Fruit fly (Drosophila melanogaster) whole organism, wandering third instar larva: ENCODE measurements around the gene CG15892.

ENCODE experiments used
- Abd-B ChIP-seq: fragments of >200 bp; optimal IDR thresholded peaks from 2 replicates; lab custom pipeline; 2017; ENCODE audit warnings: missing biosample characterization, missing genetic modification characterization
- CG32264 ChIP-seq: fragments of 200-800 bp; sonication (Bioruptor generic); optimal IDR thresholded peaks from 2 replicates; lab custom pipeline; 2016; ENCODE audit warnings: missing biosample characterization, missing genetic modification characterization
- CG9705 ChIP-seq: fragments of 200-800 bp; sonication (Bioruptor generic); optimal IDR thresholded peaks from 2 replicates; lab custom pipeline; 2018; ENCODE audit warnings: missing biosample characterization, mild to moderate bottlenecking, missing genetic modification characterization
- CrebA ChIP-seq: fragments of 200-800 bp; sonication (Bioruptor generic); optimal IDR thresholded peaks from 2 replicates; lab custom pipeline; 2016; ENCODE audit warnings: missing biosample characterization, mild to moderate bottlenecking, missing genetic modification characterization, borderline replicate concordance
- Dfd ChIP-seq: fragments of >200 bp; optimal IDR thresholded peaks from 2 replicates; lab custom pipeline; 2017; ENCODE audit warnings: missing biosample characterization, missing genetic modification characterization
- Dif ChIP-seq: fragments of 200-275, 200-300 bp; sonication (Bioruptor generic); optimal IDR thresholded peaks from 2 replicates; lab custom pipeline; 2018; ENCODE audit warnings: missing biosample characterization, missing genetic modification characterization; ENCODE audit not compliant: partially characterized antibody
- GATAd ChIP-seq: sonication (Bioruptor generic); optimal IDR thresholded peaks from 2 replicates; lab custom pipeline; 2016; ENCODE audit warnings: missing biosample characterization, missing genetic modification characterization
- HLH106 ChIP-seq: fragments of 200-800 bp; optimal IDR thresholded peaks from 3 replicates; lab custom pipeline; 2019; ENCODE audit warnings: missing biosample characterization, mild to moderate bottlenecking, missing genetic modification characterization, moderate library complexity
- Hnf4 ChIP-seq: fragments of 200-800 bp; sonication (Bioruptor generic); optimal IDR thresholded peaks from 2 replicates; lab custom pipeline; 2016; ENCODE audit warnings: missing biosample characterization, mild to moderate bottlenecking, missing genetic modification characterization
- Hr78 ChIP-seq: fragments of >200 bp; optimal IDR thresholded peaks from 2 replicates; lab custom pipeline; 2017; ENCODE audit warnings: missing biosample characterization, missing genetic modification characterization
- Hr83 ChIP-seq: fragments of 200-300 bp; sonication (Bioruptor generic); optimal IDR thresholded peaks from 2 replicates; lab custom pipeline; 2016; ENCODE audit warnings: missing biosample characterization, mild to moderate bottlenecking, missing genetic modification characterization, moderate library complexity; ENCODE audit not compliant: poor library complexity, severe bottlenecking
- Jra ChIP-seq: sonication (Bioruptor generic); optimal IDR thresholded peaks from 2 replicates; lab custom pipeline; 2016; ENCODE audit warnings: missing biosample characterization, missing genetic modification characterization
- Mio ChIP-seq: sonication (Bioruptor generic); optimal IDR thresholded peaks from 2 replicates; lab custom pipeline; 2016; ENCODE audit warnings: missing biosample characterization, missing genetic modification characterization
- Myc ChIP-seq: fragments of >200 bp; optimal IDR thresholded peaks from 2 replicates; lab custom pipeline; 2017
- N ChIP-seq: fragments of >200 bp; optimal IDR thresholded peaks from 2 replicates; lab custom pipeline; 2018; ENCODE audit warnings: missing biosample characterization, missing external identifiers, missing genetic modification characterization
- OdsH ChIP-seq: fragments of 200-800 bp; sonication (Bioruptor generic); optimal IDR thresholded peaks from 2 replicates; lab custom pipeline; 2016; ENCODE audit warnings: missing biosample characterization, mild to moderate bottlenecking, missing genetic modification characterization
- Rel ChIP-seq, 2 experiments: fragments of 200-800 bp; sonication (Bioruptor generic) in 1 of 2; optimal IDR thresholded peaks; 2 replicates in 1 of 2; 3 replicates in 1 of 2; lab custom pipeline; 2016 to 2019; ENCODE audit warnings: mild to moderate bottlenecking in 2 of 2, missing biosample characterization in 2 of 2, missing genetic modification characterization in 2 of 2, moderate library complexity in 1 of 2
- Sp1 ChIP-seq: fragments of 200-800 bp; sonication (Bioruptor generic); optimal IDR thresholded peaks from 3 replicates; lab custom pipeline; 2019; ENCODE audit warnings: missing biosample characterization, mild to moderate bottlenecking, missing genetic modification characterization, moderate library complexity
- Vsx2 ChIP-seq: fragments of 200-300, 225-300 bp; sonication (Bioruptor generic); optimal IDR thresholded peaks from 2 replicates; lab custom pipeline; 2018; ENCODE audit warnings: missing biosample characterization, missing genetic modification characterization; ENCODE audit not compliant: partially characterized antibody
- br ChIP-seq: fragments of 200-800 bp; sonication (Bioruptor generic); optimal IDR thresholded peaks from 2 replicates; lab custom pipeline; 2016; ENCODE audit warnings: missing biosample characterization, missing genetic modification characterization
- brk ChIP-seq: fragments of 200-800 bp; sonication (Bioruptor generic); optimal IDR thresholded peaks from 2 replicates; lab custom pipeline; 2016; ENCODE audit warnings: missing biosample characterization, mild to moderate bottlenecking, missing genetic modification characterization
- dl ChIP-seq, 2 experiments: fragments of 175-275, 200-275 bp in 1 of 2; fragments of 200-275 bp in 1 of 2; sonication (Bioruptor generic); optimal IDR thresholded peaks; lab custom pipeline; 2018; ENCODE audit warnings: mild to moderate bottlenecking in 2 of 2, missing biosample characterization in 2 of 2, missing genetic modification characterization in 2 of 2, moderate library complexity in 2 of 2; ENCODE audit not compliant: partially characterized antibody in 2 of 2, insufficient read depth in 1 of 2
- dsf ChIP-seq: sonication (Bioruptor generic); optimal IDR thresholded peaks from 2 replicates; lab custom pipeline; 2016; ENCODE audit warnings: missing biosample characterization, missing genetic modification characterization, borderline replicate concordance
- ey ChIP-seq: fragments of 200-800 bp; sonication (Bioruptor generic); optimal IDR thresholded peaks from 2 replicates; lab custom pipeline; 2016; ENCODE audit warnings: missing biosample characterization, missing genetic modification characterization
- foxo ChIP-seq, 2 experiments: fragments of 200-800 bp; sonication (Bioruptor generic); optimal IDR thresholded peaks; 2 replicates in 1 of 2; 3 replicates in 1 of 2; lab custom pipeline; 2016 to 2017; ENCODE audit warnings: missing biosample characterization in 2 of 2, missing genetic modification characterization in 2 of 2
- fru ChIP-seq: fragments of 200-800 bp; sonication (Bioruptor generic); optimal IDR thresholded peaks from 3 replicates; lab custom pipeline; 2016; ENCODE audit warnings: missing biosample characterization, mild to moderate bottlenecking, missing genetic modification characterization
- h ChIP-seq: fragments of 200-800 bp; sonication (Bioruptor generic); optimal IDR thresholded peaks from 3 replicates; lab custom pipeline; 2016; ENCODE audit warnings: missing biosample characterization, mild to moderate bottlenecking, missing genetic modification characterization
- jim ChIP-seq: fragments of 175-275, 200-325 bp; sonication (Bioruptor generic); optimal IDR thresholded peaks from 2 replicates; lab custom pipeline; 2016; ENCODE audit warnings: missing biosample characterization, mild to moderate bottlenecking, missing genetic modification characterization
- lola ChIP-seq: fragments of >200 bp; optimal IDR thresholded peaks from 2 replicates; lab custom pipeline; 2017; ENCODE audit warnings: missing biosample characterization, missing genetic modification characterization
- pan ChIP-seq: fragments of >200 bp; optimal IDR thresholded peaks from 2 replicates; lab custom pipeline; 2017
- psq ChIP-seq: fragments of 200-800 bp; sonication (Bioruptor generic); optimal IDR thresholded peaks from 3 replicates; lab custom pipeline; 2017; ENCODE audit warnings: missing biosample characterization, mild to moderate bottlenecking, missing genetic modification characterization, moderate library complexity
- rgr ChIP-seq: fragments of 200-800 bp; sonication (Bioruptor generic); optimal IDR thresholded peaks from 3 replicates; lab custom pipeline; 2016; ENCODE audit warnings: missing biosample characterization, mild to moderate bottlenecking, missing genetic modification characterization
- sage ChIP-seq: fragments of 200-800 bp; sonication (Bioruptor generic); optimal IDR thresholded peaks from 2 replicates; lab custom pipeline; 2016; ENCODE audit warnings: missing biosample characterization, mild to moderate bottlenecking, missing genetic modification characterization
- sv ChIP-seq: fragments of 200-800 bp; sonication (Bioruptor generic); optimal IDR thresholded peaks from 3 replicates; lab custom pipeline; 2016; ENCODE audit warnings: missing biosample characterization, missing genetic modification characterization
- tai ChIP-seq: sonication (Bioruptor generic); optimal IDR thresholded peaks from 2 replicates; lab custom pipeline; 2016; ENCODE audit warnings: missing biosample characterization, missing genetic modification characterization
- usp ChIP-seq: fragments of >200 bp; optimal IDR thresholded peaks from 2 replicates; lab custom pipeline; 2017; ENCODE audit warnings: missing biosample characterization, missing genetic modification characterization
- woc ChIP-seq: sonication (Bioruptor generic); optimal IDR thresholded peaks from 2 replicates; lab custom pipeline; 2016; ENCODE audit warnings: missing biosample characterization, mild to moderate bottlenecking, missing genetic modification characterization

CG15892 gene

DNA sequence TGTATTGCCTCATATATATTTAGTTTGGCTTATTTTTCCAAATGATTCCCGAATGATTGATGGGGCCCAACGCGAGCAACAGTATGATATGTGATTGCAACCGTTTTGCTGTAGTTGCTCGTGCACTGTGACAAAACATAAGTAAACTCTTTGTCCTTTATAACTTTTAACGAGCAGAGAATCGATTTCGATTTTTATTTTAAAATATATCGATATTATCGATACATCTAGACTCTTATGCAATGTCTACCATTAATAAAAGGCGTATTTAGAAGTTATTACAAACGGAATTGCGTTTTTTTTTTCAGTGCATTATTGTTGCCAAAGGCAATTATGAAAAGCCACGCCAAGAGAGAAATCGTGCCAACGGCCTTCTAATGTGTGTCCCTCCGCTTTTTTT lies 21.4 kb upstream of the CG15892 start:
- no peak for TF ChIP-seq fru (GFP tag; lab: Kevin White, UChicago)
- no peak for TF ChIP-seq CG9705 (GFP tag; lab: Kevin White, UChicago)
- TF ChIP-seq foxo (GFP tag; optimal IDR thresholded peaks at IDR 0.05; lab: Kevin White, UChicago): no peak
- no peak for TF ChIP-seq sv (GFP tag; lab: Kevin White, UChicago)
- no peak for TF ChIP-seq tai (GFP tag; lab: Kevin White, UChicago)
- no peak for TF ChIP-seq pan (lab: Kevin White, UChicago)
- TF ChIP-seq lola (GFP tag; lab: Kevin White, UChicago): no peak

DNA sequence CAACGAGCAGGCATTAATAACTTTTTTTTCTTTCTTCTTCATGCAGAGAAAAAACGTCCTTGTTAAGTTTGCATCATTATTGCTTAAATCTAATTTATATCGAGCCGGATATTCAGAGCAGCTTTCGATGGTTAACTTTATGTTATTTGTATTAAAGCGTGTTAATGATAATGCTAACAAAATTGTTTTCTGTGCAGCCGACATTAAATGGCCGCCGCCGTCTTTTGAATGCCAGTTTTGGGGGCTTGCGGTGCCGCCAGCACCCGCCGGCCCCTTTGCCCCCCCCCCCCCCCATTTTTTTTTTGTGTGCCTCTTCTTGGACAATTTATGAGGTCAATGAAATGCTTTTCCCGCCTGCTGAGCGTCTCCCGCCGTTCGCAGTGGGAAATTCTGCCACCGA lies 17.4 kb upstream of the CG15892 start:
- TF ChIP-seq sage (no peak), HLH106 (tag; lab: Kevin White, UChicago) (no peak), woc (GFP tag; lab: Kevin White, UChicago) (no peak), rgr (no peak), Hnf4 (GFP tag; lab: Kevin White, UChicago) (no peak), Jra (GFP tag; lab: Kevin White, UChicago) (no peak), GATAd (no peak), Dif (GFP tag; lab: Kevin White, UChicago) (no peak), sv (GFP tag; lab: Kevin White, UChicago) (no peak), brk (GFP tag; lab: Kevin White, UChicago) (no peak), CrebA (GFP tag; lab: Kevin White, UChicago) (no peak), lola (GFP tag; lab: Kevin White, UChicago) (no peak), OdsH (no peak), dsf (GFP tag; lab: Kevin White, UChicago) (no peak), N (GFP tag; lab: Kevin White, UChicago) (no peak), Abd-B (no peak), dl (GFP tag; optimal IDR thresholded peaks at IDR 0.05; lab: Kevin White, UChicago; ENCODE audit: insufficient read depth in 1 of 2, partially characterized antibody in 2 of 2) (no peak), Sp1 (GFP tag; lab: Kevin White, UChicago) (no peak), Myc (lab: Kevin White, UChicago) (no peak), Mio (GFP tag; lab: Kevin White, UChicago) (no peak)

DNA sequence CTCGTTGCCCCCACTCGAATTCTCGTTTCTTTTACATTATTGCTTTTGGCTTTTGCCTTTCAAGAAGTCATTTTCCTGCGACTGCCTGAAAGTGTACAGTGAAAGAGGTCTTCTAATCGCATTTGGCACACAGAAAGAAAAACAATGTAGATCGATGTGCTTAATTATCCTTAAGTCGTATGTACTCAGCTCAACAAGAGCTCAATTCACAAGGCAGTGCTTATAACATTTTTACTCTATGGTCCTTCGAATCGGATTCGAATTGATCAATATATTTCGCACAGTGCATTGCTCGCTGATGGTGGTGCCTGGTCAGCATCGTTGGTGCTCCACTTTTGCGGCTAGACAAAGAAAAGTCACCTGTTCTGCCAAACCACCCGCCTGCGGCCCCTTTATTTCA lies 16.3 kb upstream of the CG15892 start:
- no peak for TF ChIP-seq CrebA (GFP tag; lab: Kevin White, UChicago)
- TF ChIP-seq Sp1 (GFP tag; lab: Kevin White, UChicago): no peak
- no peak for TF ChIP-seq lola (GFP tag; lab: Kevin White, UChicago)
- no peak for TF ChIP-seq sage
- TF ChIP-seq GATAd: no peak
- no peak for TF ChIP-seq rgr
- TF ChIP-seq CG9705 (GFP tag; lab: Kevin White, UChicago): no peak
- TF ChIP-seq OdsH: no peak

DNA sequence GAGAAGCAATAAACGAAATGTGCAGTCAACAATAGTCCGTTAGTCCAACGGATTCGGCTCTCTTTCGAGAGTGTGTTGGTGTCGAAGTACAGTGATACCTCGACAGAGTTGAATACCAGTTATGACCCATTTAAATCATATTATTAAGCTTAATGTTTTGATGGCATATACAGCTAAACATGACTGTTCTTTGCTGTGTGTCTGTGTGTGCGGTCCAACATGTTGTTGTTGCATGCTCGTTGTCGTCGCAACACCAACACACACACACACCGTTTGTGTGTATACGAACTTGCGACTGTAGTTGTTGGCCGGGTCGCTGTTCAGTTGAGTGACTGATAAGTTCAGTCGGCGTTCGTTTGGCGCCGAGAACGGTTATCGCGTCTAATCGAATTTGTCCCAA lies 14.7 kb upstream of the CG15892 start, which contains the start of gene CG15894:
CG15894 (plus strand) TSS at position 361 of the 400 bp plus-strand sequence.
- peak; percentile 6 for TF ChIP-seq fru (GFP tag; lab: Kevin White, UChicago)
- no peak for TF ChIP-seq OdsH

DNA sequence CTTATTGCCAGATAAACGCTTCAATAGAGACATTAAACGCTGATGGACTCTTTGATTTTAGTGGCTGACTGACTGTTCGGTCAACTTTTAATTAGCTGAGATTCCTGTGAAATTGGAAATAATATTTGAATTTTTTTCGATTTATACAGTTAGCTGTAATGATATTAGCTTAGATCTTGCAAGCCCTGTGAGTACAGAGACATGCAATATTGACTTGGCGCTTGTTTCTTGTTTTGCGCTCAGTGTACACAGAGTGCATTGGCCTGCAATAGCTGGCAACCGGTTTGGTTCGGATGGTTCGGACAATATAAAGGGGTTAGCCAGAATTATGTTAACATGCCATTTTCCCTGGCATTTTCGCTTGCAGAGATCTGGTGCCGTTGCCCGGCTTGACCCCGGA lies 11.2 kb upstream of the CG15892 start:
- TF ChIP-seq ey (GFP tag; lab: Kevin White, UChicago) (peak; percentile 2), fru (GFP tag; lab: Kevin White, UChicago) (peak; percentile 16), Mio (GFP tag; lab: Kevin White, UChicago) (no peak), HLH106 (tag; lab: Kevin White, UChicago) (peak; percentile 15), Dfd (GFP tag; lab: Kevin White, UChicago) (no peak), br (GFP tag; lab: Kevin White, UChicago) (peak; percentile 27), Hr83 (GFP tag; lab: Kevin White, UChicago) (no peak), CrebA (GFP tag; lab: Kevin White, UChicago) (no peak), pan (lab: Kevin White, UChicago) (no peak), N (GFP tag; lab: Kevin White, UChicago) (no peak), Vsx2 (GFP tag; lab: Kevin White, UChicago) (peak; percentile 57), Sp1 (GFP tag; lab: Kevin White, UChicago) (peak; percentile 3), Abd-B (no peak), rgr (peak; percentile 14), jim (GFP tag; lab: Kevin White, UChicago) (no peak), dl (GFP tag; optimal IDR thresholded peaks at IDR 0.05; lab: Kevin White, UChicago; ENCODE audit: insufficient read depth in 1 of 2, partially characterized antibody in 2 of 2) (no peak), h (GFP tag; lab: Kevin White, UChicago) (peak; percentile 10), GATAd (no peak), usp (GFP tag; lab: Kevin White, UChicago) (no peak), woc (GFP tag; lab: Kevin White, UChicago) (peak; percentile 12), Myc (lab: Kevin White, UChicago) (no peak), Rel (GFP tag; optimal IDR thresholded peaks at IDR 0.05; lab: Kevin White, UChicago) (no peak), Rel (tag; optimal IDR thresholded peaks at IDR 0.05; lab: Kevin White, UChicago) (no peak), OdsH (peak; percentile 19), foxo (GFP tag; optimal IDR thresholded peaks at IDR 0.05; lab: Kevin White, UChicago) (peak in 1 of 2 experiments; percentile 37), Hnf4 (GFP tag; lab: Kevin White, UChicago) (no peak), CG32264 (GFP tag; lab: Kevin White, UChicago) (no peak), brk (GFP tag; lab: Kevin White, UChicago) (no peak), Hr78 (GFP tag; lab: Kevin White, UChicago) (no peak), Jra (GFP tag; lab: Kevin White, UChicago) (no peak), psq (peak; percentile 26), sage (no peak), CG9705 (GFP tag; lab: Kevin White, UChicago) (no peak)
